Worm (Caenorhabditis elegans) whole organism, L1 larva: Measurements from ENCODE around the gene henn-1.

Experiments used
- C04F5.9 ChIP-seq: sonication (generic microtip); optimal IDR thresholded peaks from 2 replicates; lab custom pipeline; 2016; ENCODE audit warnings: missing genetic modification characterization, missing compliant biosample characterization
- efl-1 ChIP-seq, 4 experiments: fragments of 150-350 bp; optimal IDR thresholded peaks in 3 of 4; peaks in 1 of 4; 1 replicate in 1 of 4; 2 replicates in 3 of 4; lab custom pipeline; 2014; ENCODE audit warnings: missing biosample characterization in 2 of 4, missing genetic modification characterization in 2 of 4, missing genetic modification reagents in 2 of 4
- fkh-10 ChIP-seq: sonication (generic microtip); optimal IDR thresholded peaks from 2 replicates; lab custom pipeline; 2017; ENCODE audit warnings: missing biosample characterization, missing genetic modification reagents, missing genetic modification characterization
- isw-1 ChIP-seq: fragments of 200-800 bp; sonication (Bioruptor generic); IDR thresholded peaks from 2 replicates; pipeline ENCODE4 v1.3.6; 2022; ENCODE audit warnings: missing genetic modification characterization, missing compliant biosample characterization
- lin-13 ChIP-seq: fragments of 150-350 bp; optimal IDR thresholded peaks from 2 replicates; lab custom pipeline; 2014; ENCODE audit warnings: missing biosample characterization, missing genetic modification reagents, missing genetic modification characterization
- lir-3 ChIP-seq: sonication (generic microtip); optimal IDR thresholded peaks from 2 replicates; lab custom pipeline; 2016; ENCODE audit warnings: mild to moderate bottlenecking, missing genetic modification characterization, moderate library complexity, missing compliant biosample characterization; ENCODE audit not compliant: poor library complexity
- lsy-2 ChIP-seq, 2 experiments: fragments of 150-350 bp; optimal IDR thresholded peaks; 2 replicates each; lab custom pipeline; 2014; ENCODE audit warnings: missing biosample characterization in 2 of 2, missing genetic modification characterization in 2 of 2
- mep-1 ChIP-seq: fragments of 150-350 bp; optimal IDR thresholded peaks from 2 replicates; lab custom pipeline; 2014; ENCODE audit warnings: missing biosample characterization, missing genetic modification characterization
- nhr-237 ChIP-seq: fragments of 150-350 bp; optimal IDR thresholded peaks from 2 replicates; lab custom pipeline; 2014; ENCODE audit warnings: missing biosample characterization, missing genetic modification characterization
- swsn-7 ChIP-seq: sonication (generic microtip); optimal IDR thresholded peaks from 2 replicates; lab custom pipeline; 2016; ENCODE audit warnings: missing genetic modification characterization, missing compliant biosample characterization
- tlp-1 ChIP-seq: fragments of 150-350 bp; optimal IDR thresholded peaks from 2 replicates; lab custom pipeline; 2014; ENCODE audit warnings: missing biosample characterization, missing genetic modification characterization

DNA sequence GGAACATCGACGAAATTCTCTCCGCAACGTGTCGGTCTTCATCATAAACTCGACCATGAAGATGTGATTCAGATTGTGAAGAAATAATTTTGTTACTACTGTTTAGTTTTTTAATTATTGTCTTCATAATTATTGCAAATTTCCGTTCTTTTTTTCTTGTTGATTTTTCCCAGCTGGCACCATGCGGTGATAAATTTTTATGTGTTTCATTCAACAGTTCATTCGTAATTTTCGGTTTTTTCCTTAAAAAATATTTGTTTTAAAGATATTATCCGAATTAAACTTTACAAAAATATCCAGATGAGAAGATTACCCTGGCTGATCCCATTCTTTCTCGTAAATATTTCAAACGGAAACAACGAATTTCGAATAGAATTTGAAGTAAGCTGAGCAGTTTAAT, 14.6 kb downstream of the henn-1 start, which contains the start of gene C02F5.13:
- TF ChIP-seq lin-13 (GFP tag; lab: Kevin White, UChicago) (no peak), lir-3 (no peak), tlp-1 (tag; lab: Kevin White, UChicago) (no peak), lsy-2 (tag; optimal IDR thresholded peaks at IDR 0.05; lab: Kevin White, UChicago) (no peak), swsn-7 (tag; lab: Kevin White, UChicago) (no peak), mep-1 (tag; lab: Kevin White, UChicago) (no peak), isw-1 (GFP tag; lab: Robert Waterston, UW) (no peak), nhr-237 (no peak), efl-1 (optimal IDR thresholded peaks at IDR 0.05; lab: Kevin White, UChicago) (no peak), efl-1 (GFP tag; optimal IDR thresholded peaks at IDR 0.05 in 1 of 2; lab: Kevin White, UChicago) (no peak), fkh-10 (GFP tag; lab: Kevin White, UChicago) (no peak), C04F5.9 (no peak)
